Fruit fly (Drosophila melanogaster) whole organism, adult: ENCODE data around the gene upSET.

Source experiments
- CG12768 ChIP-seq: fragments of 200-800 bp; sonication (Bioruptor generic); optimal IDR thresholded peaks from 2 replicates; lab custom pipeline; 2017; ENCODE audit warnings: missing biosample characterization, missing genetic modification characterization, mild to moderate bottlenecking, moderate library complexity, missing genetic modification reagents
- CG14711 ChIP-seq: fragments of 200-800 bp; sonication (Bioruptor generic); optimal IDR thresholded peaks from 2 replicates; lab custom pipeline; 2018; ENCODE audit warnings: missing biosample characterization, mild to moderate bottlenecking, missing genetic modification characterization, moderate library complexity
- CG1620 ChIP-seq: fragments of 200-800 bp; sonication (Bioruptor generic); optimal IDR thresholded peaks from 2 replicates; lab custom pipeline; 2016; ENCODE audit warnings: missing biosample characterization, missing genetic modification characterization
- CG33017 ChIP-seq: fragments of 200-800 bp; sonication (Bioruptor generic); optimal IDR thresholded peaks from 2 replicates; lab custom pipeline; 2018; ENCODE audit warnings: missing biosample characterization, mild to moderate bottlenecking, missing genetic modification characterization, moderate library complexity
- CG7101 ChIP-seq: fragments of 200-800 bp; sonication (Bioruptor generic); optimal IDR thresholded peaks from 2 replicates; lab custom pipeline; 2018; ENCODE audit warnings: missing biosample characterization, mild to moderate bottlenecking, missing genetic modification characterization, moderate library complexity
- Mnt ChIP-seq: fragments of 200-800 bp; sonication (Bioruptor generic); optimal IDR thresholded peaks from 2 replicates; lab custom pipeline; 2016; ENCODE audit warnings: missing biosample characterization, mild to moderate bottlenecking, missing genetic modification characterization
- cic ChIP-seq: fragments of 200-800 bp; sonication (Bioruptor generic); optimal IDR thresholded peaks from 2 replicates; lab custom pipeline; 2017; ENCODE audit warnings: missing biosample characterization, mild to moderate bottlenecking, missing genetic modification characterization, moderate library complexity
- cnc ChIP-seq, 2 experiments: fragments of >200 bp; optimal IDR thresholded peaks; 2 replicates each; lab custom pipeline; 2017
- kay ChIP-seq: fragments of 200-800 bp; sonication (Bioruptor generic); peaks from one replicate; lab custom pipeline; 2016; ENCODE audit warnings: missing biosample characterization, missing genetic modification characterization, borderline replicate concordance
- ovo ChIP-seq: fragments of 200-800 bp; sonication (Bioruptor generic); optimal IDR thresholded peaks from 2 replicates; lab custom pipeline; 2016; ENCODE audit warnings: missing biosample characterization, missing genetic modification characterization
- pad ChIP-seq: fragments of 200-800 bp; sonication (Bioruptor generic); optimal IDR thresholded peaks from 3 replicates; lab custom pipeline; 2017; ENCODE audit warnings: missing biosample characterization, missing genetic modification characterization, mild to moderate bottlenecking, moderate library complexity, missing genetic modification reagents
- tj ChIP-seq: fragments of 200-800 bp; sonication (Bioruptor generic); optimal IDR thresholded peaks from 3 replicates; lab custom pipeline; 2017; ENCODE audit warnings: missing biosample characterization, mild to moderate bottlenecking, missing genetic modification characterization, moderate library complexity

DNA sequence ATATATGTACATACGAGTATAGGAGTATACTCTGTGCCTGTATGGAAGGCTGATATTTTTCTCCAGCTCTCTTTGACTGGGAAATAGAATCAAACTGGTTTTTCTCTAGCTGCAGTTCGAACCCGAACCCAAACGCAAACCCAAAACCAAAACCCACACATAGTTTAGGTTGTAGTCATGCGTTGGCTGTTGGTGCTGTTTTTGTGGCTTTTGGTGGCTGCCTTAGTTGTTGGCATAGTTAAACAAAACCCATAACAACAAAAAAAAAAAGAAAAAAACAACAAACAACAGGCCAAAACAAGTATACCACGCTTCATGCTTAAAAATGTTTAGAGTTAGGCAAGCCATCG, 62.1 kb downstream of the upSET start:
- TF ChIP-seq CG7101 (tag; lab: Kevin White, UChicago) (no peak), CG1620 (no peak), tj (no peak), pad (GFP tag; lab: Kevin White, UChicago) (no peak), cnc (optimal IDR thresholded peaks at IDR 0.05; lab: Kevin White, UChicago) (no peak), CG12768 (GFP tag; lab: Kevin White, UChicago) (no peak), CG33017 (tag; lab: Kevin White, UChicago) (no peak), kay (GFP tag; lab: Kevin White, UChicago) (no peak), Mnt (GFP tag; lab: Kevin White, UChicago) (no peak), ovo (GFP tag; lab: Kevin White, UChicago) (no peak), CG14711 (no peak), cic (no peak)
